Worm (Caenorhabditis elegans) whole organism, L1 larva: ENCODE results near the gene ZK637.14.
A peak's percentile ranks its signal among the peaks of the same experiment; 100 is the strongest.

Experiments
- C16A3.4 ChIP-seq: fragments of 150-350 bp; optimal IDR thresholded peaks from 2 replicates; lab custom pipeline; 2014; ENCODE audit warnings: missing biosample characterization, missing genetic modification characterization
- aha-1 ChIP-seq: fragments of 150-350 bp; optimal IDR thresholded peaks from 2 replicates; lab custom pipeline; 2014; ENCODE audit warnings: missing biosample characterization, missing genetic modification characterization
- ama-1 ChIP-seq: fragments of 150-350 bp; optimal IDR thresholded peaks from 2 replicates; lab custom pipeline; 2014
- blmp-1 ChIP-seq: fragments of 150-350 bp; optimal IDR thresholded peaks from 2 replicates; lab custom pipeline; 2014; ENCODE audit warnings: missing biosample characterization, missing genetic modification characterization
- ceh-63 ChIP-seq: fragments of 200-800 bp; sonication (Bioruptor generic); optimal IDR thresholded peaks from 2 replicates; lab custom pipeline; 2018; ENCODE audit warnings: mild to moderate bottlenecking, missing genetic modification characterization, missing compliant biosample characterization
- ceh-8 ChIP-seq: fragments of 200-800 bp; sonication (Bioruptor generic); optimal IDR thresholded peaks from 2 replicates; lab custom pipeline; 2018; ENCODE audit warnings: mild to moderate bottlenecking, missing genetic modification characterization, moderate library complexity, missing compliant biosample characterization
- ceh-88 ChIP-seq: fragments of 200-800 bp; sonication (Bioruptor generic); IDR thresholded peaks from 2 replicates; pipeline ENCODE4 v1.3.6; 2022; ENCODE audit warnings: missing genetic modification characterization, missing compliant biosample characterization
- ceh-90 ChIP-seq: sonication (generic microtip); optimal IDR thresholded peaks from 2 replicates; lab custom pipeline; 2016; ENCODE audit warnings: missing genetic modification characterization, missing compliant biosample characterization
- ces-1 ChIP-seq: fragments of 150-350 bp; optimal IDR thresholded peaks from 2 replicates; lab custom pipeline; 2014; ENCODE audit warnings: missing biosample characterization, missing genetic modification reagents, missing genetic modification characterization
- efl-1 ChIP-seq, 4 experiments: fragments of 150-350 bp; optimal IDR thresholded peaks in 3 of 4; peaks in 1 of 4; 1 replicate in 1 of 4; 2 replicates in 3 of 4; lab custom pipeline; 2014; ENCODE audit warnings: missing biosample characterization in 2 of 4, missing genetic modification characterization in 2 of 4, missing genetic modification reagents in 2 of 4
- efl-3 ChIP-seq: fragments of 200-800 bp; sonication (Bioruptor generic); optimal IDR thresholded peaks from 2 replicates; lab custom pipeline; 2018; ENCODE audit warnings: mild to moderate bottlenecking, missing genetic modification characterization, missing compliant biosample characterization
- ets-5 ChIP-seq: fragments of 200-800 bp; sonication (Bioruptor generic); IDR thresholded peaks from 2 replicates; pipeline ENCODE4 v1.3.6; 2022; ENCODE audit warnings: missing genetic modification characterization, missing compliant biosample characterization
- fkh-10 ChIP-seq: sonication (generic microtip); optimal IDR thresholded peaks from 2 replicates; lab custom pipeline; 2017; ENCODE audit warnings: missing biosample characterization, missing genetic modification reagents, missing genetic modification characterization
- fkh-4 ChIP-seq: sonication (generic microtip); optimal IDR thresholded peaks from 2 replicates; lab custom pipeline; 2016; ENCODE audit warnings: missing compliant biosample characterization, missing genetic modification characterization, borderline replicate concordance
- fkh-8 ChIP-seq: sonication (generic microtip); optimal IDR thresholded peaks from 2 replicates; lab custom pipeline; 2016; ENCODE audit warnings: mild to moderate bottlenecking, missing genetic modification characterization, missing compliant biosample characterization
- fos-1 ChIP-seq: fragments of 150-350 bp; optimal IDR thresholded peaks from 2 replicates; lab custom pipeline; 2014; ENCODE audit warnings: missing biosample characterization, missing genetic modification characterization
- hlh-17 ChIP-seq: fragments of 200-800 bp; sonication (Bioruptor generic); optimal IDR thresholded peaks from 2 replicates; lab custom pipeline; 2018; ENCODE audit warnings: missing genetic modification characterization, mild to moderate bottlenecking, missing compliant biosample characterization, moderate library complexity, borderline replicate concordance
- hpl-2 ChIP-seq: fragments of 150-350 bp; optimal IDR thresholded peaks from 2 replicates; lab custom pipeline; 2014; ENCODE audit warnings: missing biosample characterization, missing genetic modification reagents, missing genetic modification characterization
- isw-1 ChIP-seq: fragments of 200-800 bp; sonication (Bioruptor generic); IDR thresholded peaks from 2 replicates; pipeline ENCODE4 v1.3.6; 2022; ENCODE audit warnings: missing genetic modification characterization, missing compliant biosample characterization
- lin-13 ChIP-seq: fragments of 150-350 bp; optimal IDR thresholded peaks from 2 replicates; lab custom pipeline; 2014; ENCODE audit warnings: missing biosample characterization, missing genetic modification reagents, missing genetic modification characterization
- lin-14 ChIP-seq: fragments of 200-800 bp; sonication (Bioruptor generic); optimal IDR thresholded peaks from 2 replicates; lab custom pipeline; 2018; ENCODE audit warnings: mild to moderate bottlenecking, missing genetic modification characterization, moderate library complexity, missing compliant biosample characterization
- lin-35 ChIP-seq, 2 experiments: fragments of 150-350 bp; optimal IDR thresholded peaks; 2 replicates each; lab custom pipeline; 2014; ENCODE audit warnings: missing biosample characterization in 2 of 2, missing genetic modification characterization in 2 of 2, missing genetic modification reagents in 2 of 2
- lin-39 ChIP-seq: fragments of 150-350 bp; optimal IDR thresholded peaks from 2 replicates; lab custom pipeline; 2014; ENCODE audit warnings: missing biosample characterization, missing genetic modification reagents, missing genetic modification characterization
- lir-3 ChIP-seq: sonication (generic microtip); optimal IDR thresholded peaks from 2 replicates; lab custom pipeline; 2016; ENCODE audit warnings: mild to moderate bottlenecking, missing genetic modification characterization, moderate library complexity, missing compliant biosample characterization; ENCODE audit not compliant: poor library complexity
- lsy-2 ChIP-seq, 2 experiments: fragments of 150-350 bp; optimal IDR thresholded peaks; 2 replicates each; lab custom pipeline; 2014; ENCODE audit warnings: missing biosample characterization in 2 of 2, missing genetic modification characterization in 2 of 2
- mab-9 ChIP-seq: fragments of 200-800 bp; sonication (Bioruptor generic); IDR thresholded peaks from 2 replicates; pipeline ENCODE4 v1.3.6; 2022; ENCODE audit warnings: missing genetic modification reagents, missing genetic modification characterization, missing compliant biosample characterization
- mef-2 ChIP-seq: fragments of 150-350 bp; optimal IDR thresholded peaks from 2 replicates; lab custom pipeline; 2014; ENCODE audit warnings: missing biosample characterization, missing genetic modification characterization
- nhr-11 ChIP-seq: fragments of 150-350 bp; optimal IDR thresholded peaks from 2 replicates; lab custom pipeline; 2014; ENCODE audit warnings: missing biosample characterization, missing genetic modification characterization
- nhr-237 ChIP-seq: fragments of 150-350 bp; optimal IDR thresholded peaks from 2 replicates; lab custom pipeline; 2014; ENCODE audit warnings: missing biosample characterization, missing genetic modification characterization
- nhr-28 ChIP-seq: fragments of 150-350 bp; optimal IDR thresholded peaks from 2 replicates; lab custom pipeline; 2014; ENCODE audit warnings: missing biosample characterization, missing genetic modification characterization
- nhr-71 ChIP-seq: sonication (generic microtip); optimal IDR thresholded peaks from 2 replicates; lab custom pipeline; 2016; ENCODE audit warnings: mild to moderate bottlenecking, missing genetic modification characterization, moderate library complexity, missing compliant biosample characterization
- nhr-76 ChIP-seq: sonication (generic microtip); optimal IDR thresholded peaks from 2 replicates; lab custom pipeline; 2017; ENCODE audit warnings: missing biosample characterization, missing genetic modification characterization
- nhr-77 ChIP-seq: fragments of 150-350 bp; optimal IDR thresholded peaks from 2 replicates; lab custom pipeline; 2014; ENCODE audit warnings: missing biosample characterization, missing genetic modification characterization
- nhr-84 ChIP-seq: sonication (generic microtip); optimal IDR thresholded peaks from 2 replicates; lab custom pipeline; 2017; ENCODE audit warnings: missing biosample characterization, missing genetic modification characterization
- nhr-85 ChIP-seq: sonication (generic microtip); peaks from one replicate; lab custom pipeline; 2016; ENCODE audit warnings: missing genetic modification characterization, inconsistent platforms, missing compliant biosample characterization
- nhr-90 ChIP-seq: sonication (generic microtip); optimal IDR thresholded peaks from 2 replicates; lab custom pipeline; 2016; ENCODE audit warnings: mild to moderate bottlenecking, missing genetic modification characterization, missing compliant biosample characterization; ENCODE audit not compliant: poor library complexity
- pag-3 ChIP-seq: sonication (generic microtip); optimal IDR thresholded peaks from 2 replicates; lab custom pipeline; 2017; ENCODE audit warnings: missing genetic modification characterization, mild to moderate bottlenecking, missing compliant biosample characterization, antibody characterized with exemption, borderline replicate concordance; ENCODE audit not compliant: insufficient read depth
- rnt-1 ChIP-seq: sonication (generic microtip); optimal IDR thresholded peaks from 2 replicates; lab custom pipeline; 2016; ENCODE audit warnings: mild to moderate bottlenecking, missing genetic modification characterization, moderate library complexity, missing compliant biosample characterization
- skn-1 ChIP-seq: fragments of 150-350 bp; optimal IDR thresholded peaks from 2 replicates; lab custom pipeline; 2014; ENCODE audit warnings: missing biosample characterization, missing genetic modification characterization
- snu-23 ChIP-seq: sonication (generic microtip); optimal IDR thresholded peaks from 2 replicates; lab custom pipeline; 2016; ENCODE audit warnings: missing genetic modification characterization, missing compliant biosample characterization
- sox-4 ChIP-seq: sonication (generic microtip); optimal IDR thresholded peaks from 2 replicates; lab custom pipeline; 2016; ENCODE audit warnings: missing genetic modification characterization, missing compliant biosample characterization
- sptf-1 ChIP-seq: fragments of 150-350 bp; optimal IDR thresholded peaks from 2 replicates; lab custom pipeline; 2014; ENCODE audit warnings: missing biosample characterization, missing genetic modification characterization
- sup-37 ChIP-seq: fragments of 200-800 bp; sonication (Bioruptor generic); optimal IDR thresholded peaks from 2 replicates; lab custom pipeline; 2018; ENCODE audit warnings: mild to moderate bottlenecking, missing genetic modification characterization, missing compliant biosample characterization
- tlp-1 ChIP-seq: fragments of 150-350 bp; optimal IDR thresholded peaks from 2 replicates; lab custom pipeline; 2014; ENCODE audit warnings: missing biosample characterization, missing genetic modification characterization
- unc-86 ChIP-seq: sonication (generic microtip); optimal IDR thresholded peaks from 2 replicates; lab custom pipeline; 2016; ENCODE audit warnings: missing genetic modification characterization, missing compliant biosample characterization
- unc-98 ChIP-seq: fragments of 200-800 bp; sonication (Bioruptor generic); IDR thresholded peaks from 2 replicates; pipeline ENCODE4 v1.3.6; 2022; ENCODE audit warnings: missing genetic modification characterization, missing compliant biosample characterization
- ztf-11 ChIP-seq, 2 experiments: sonication (generic microtip); optimal IDR thresholded peaks; 2 replicates each; lab custom pipeline; 2016 to 2017; ENCODE audit warnings: missing genetic modification characterization in 2 of 2, missing biosample characterization in 1 of 2, missing compliant biosample characterization in 1 of 2

Gene ZK637.14

ce11 chrIII:8893464-8893863 lies 4.5 kb upstream of the ZK637.14 start, which contains the start of gene ZK637.4:
ZK637.4 (plus strand) TSS chrIII:8893764.
- TF ChIP-seq fos-1, result no peak
- TF ChIP-seq, all 84 proteins: peak for 0

ce11 chrIII:8889931-8890330 lies 975 bp upstream of the ZK637.14 start, which contains the start of gene lnkn-1:
lnkn-1 (plus strand) TSS chrIII:8890231.
- peak; percentile 18 for TF ChIP-seq nhr-85 (tag; lab: Kevin White, UChicago)
- no peak for TF ChIP-seq efl-3 (GFP tag; lab: Kevin White, UChicago)

ce11 chrIII:8887184-8887801 lies 1.7 kb downstream of the ZK637.14 start, which contains the start of gene famh-136:
famh-136 (plus strand) TSS chrIII:8887751.
- no peak for TF ChIP-seq hlh-17 (GFP tag; lab: Kevin White, UChicago)
- TF ChIP-seq nhr-28 (tag; lab: Kevin White, UChicago), result no peak
- peak; percentile 82 for TF ChIP-seq blmp-1 (tag; lab: Kevin White, UChicago)
- TF ChIP-seq lir-3, result peak; percentile 45
- TF ChIP-seq fkh-10 (GFP tag; lab: Kevin White, UChicago), result peak; percentile 42
- peak; percentile 85 for TF ChIP-seq nhr-77 (tag; lab: Kevin White, UChicago)
- peak; percentile 88 for TF ChIP-seq C16A3.4 (tag; lab: Kevin White, UChicago)
- TF ChIP-seq pag-3 (tag; lab: Kevin White, UChicago), result peak; percentile 39
- no peak for TF ChIP-seq ceh-90 (tag; lab: Kevin White, UChicago)
- TF ChIP-seq fkh-8 (tag; lab: Kevin White, UChicago), result peak; percentile 83
- TF ChIP-seq sox-4, result peak; percentile 65
- no peak for TF ChIP-seq ets-5
- TF ChIP-seq tlp-1 (tag; lab: Kevin White, UChicago), result no peak
- TF ChIP-seq unc-98 (GFP tag; lab: Robert Waterston, UW), result no peak
- peak; percentile 50 for TF ChIP-seq isw-1 (GFP tag; lab: Robert Waterston, UW)
- peak; percentile 8 for TF ChIP-seq fkh-4 (tag; lab: Kevin White, UChicago)
- peak; percentile 13 for TF ChIP-seq nhr-237 (tag; lab: Kevin White, UChicago)
- peak; percentile 64 for TF ChIP-seq unc-86 (tag; lab: Kevin White, UChicago)
- peak; percentile 93 for TF ChIP-seq snu-23 (GFP tag; lab: Kevin White, UChicago)
- TF ChIP-seq lin-13 (GFP tag; lab: Kevin White, UChicago), result peak; percentile 68
- no peak for TF ChIP-seq ceh-8 (GFP tag; lab: Kevin White, UChicago)
- TF ChIP-seq ces-1 (GFP tag; lab: Kevin White, UChicago), result no peak
- TF ChIP-seq mef-2 (tag; lab: Kevin White, UChicago), result no peak
- TF ChIP-seq nhr-11, result peak; percentile 44
- peak; percentile 90 for TF ChIP-seq nhr-90
- TF ChIP-seq efl-1 (optimal IDR thresholded peaks at IDR 0.05; lab: Kevin White, UChicago), result peak; percentile 78 to 85
- TF ChIP-seq efl-1 (GFP tag; optimal IDR thresholded peaks at IDR 0.05 in 1 of 2; lab: Kevin White, UChicago), result peak; percentile 77 to 98
- TF ChIP-seq ceh-63 (GFP tag; lab: Kevin White, UChicago), result no peak
- TF ChIP-seq ama-1 (lab: Kevin White, UChicago), result no peak
- no peak for TF ChIP-seq aha-1 (tag; lab: Kevin White, UChicago)
- TF ChIP-seq lin-39 (tag; lab: Kevin White, UChicago), result peak; percentile 50
- peak in 1 of 2 experiments; percentile 42 for TF ChIP-seq ztf-11 (tag; optimal IDR thresholded peaks at IDR 0.05; lab: Kevin White, UChicago)
- no peak for TF ChIP-seq sptf-1
- peak; percentile 92 for TF ChIP-seq nhr-71 (tag; lab: Kevin White, UChicago)
- TF ChIP-seq ceh-88 (GFP tag; lab: Robert Waterston, UW), result no peak
- peak; percentile 81 to 92 for TF ChIP-seq lin-35 (GFP tag; optimal IDR thresholded peaks at IDR 0.05; lab: Kevin White, UChicago)
- TF ChIP-seq lin-14 (GFP tag; lab: Kevin White, UChicago), result peak; percentile 84
- peak; percentile 25 for TF ChIP-seq sup-37 (GFP tag; lab: Kevin White, UChicago)
- TF ChIP-seq nhr-76 (tag; lab: Kevin White, UChicago), result no peak
- TF ChIP-seq skn-1 (tag; lab: Kevin White, UChicago), result peak; percentile 74
- peak; percentile 91 for TF ChIP-seq rnt-1 (tag; lab: Kevin White, UChicago)
- peak; percentile 39; the same call in 1 of the 2 replicates for TF ChIP-seq mab-9
- TF ChIP-seq lsy-2 (tag; optimal IDR thresholded peaks at IDR 0.05; lab: Kevin White, UChicago), result peak; percentile 90 to 94
- TF ChIP-seq hpl-2 (GFP tag; lab: Kevin White, UChicago), result peak; percentile 56
- TF ChIP-seq fos-1, result peak; percentile 43
- no peak for TF ChIP-seq nhr-84 (tag; lab: Kevin White, UChicago)
